Worm (Caenorhabditis elegans): ENCODE measurements around the gene F15B9.10.
A peak's percentile ranks its signal among the peaks of the same experiment; 100 is the strongest.

F15B9.10 gene

ce11 chrV:13046125-13047123, 37.7 kb upstream of the F15B9.10 start:
- TF ChIP-seq nhr-12 (tag; optimal IDR thresholded peaks at IDR 0.05) = no peak
- TF ChIP-seq nhr-67 (tag; optimal IDR thresholded peaks at IDR 0.05) = no peak
- peak; percentile 59 for TF ChIP-seq nhr-43 (tag; optimal IDR thresholded peaks at IDR 0.05; ENCODE audit: poor library complexity, severe bottlenecking)
- peak; percentile 78 for TF ChIP-seq elt-2 (tag; optimal IDR thresholded peaks at IDR 0.05)
- no peak for TF ChIP-seq egl-27 (tag; optimal IDR thresholded peaks at IDR 0.05)
- TF ChIP-seq ceh-28 (tag; optimal IDR thresholded peaks at IDR 0.05) = no peak
- peak; percentile 31 for TF ChIP-seq nhr-25 (tag; optimal IDR thresholded peaks at IDR 0.05)
- peak; percentile 3 for TF ChIP-seq pha-4 (tag; optimal IDR thresholded peaks at IDR 0.05)
- TF ChIP-seq ama-1 (optimal IDR thresholded peaks at IDR 0.05) = no peak
- peak; percentile 36 for TF ChIP-seq nhr-23 (tag; optimal IDR thresholded peaks at IDR 0.05)
- peak; percentile 46 for TF ChIP-seq pqm-1 (tag; optimal IDR thresholded peaks at IDR 0.05)
- no peak for TF ChIP-seq lin-15B (tag; optimal IDR thresholded peaks at IDR 0.05)
- TF ChIP-seq mml-1 (tag; optimal IDR thresholded peaks at IDR 0.05) = no peak
- no peak for TF ChIP-seq elt-1 (tag; optimal IDR thresholded peaks at IDR 0.05)

ce11 chrV:13045017-13045416, 36.3 kb upstream of the F15B9.10 start:
- TF ChIP-seq ama-1 (optimal IDR thresholded peaks at IDR 0.05) (peak; percentile 9), ZK546.5 (tag; optimal IDR thresholded peaks at IDR 0.05) (no peak), mdl-1 (tag; optimal IDR thresholded peaks at IDR 0.05) (no peak)

ce11 chrV:13043832-13044521, 35.3 kb upstream of the F15B9.10 start:
- TF ChIP-seq ama-1 (optimal IDR thresholded peaks at IDR 0.05) (no peak), pha-4 (tag; optimal IDR thresholded peaks at IDR 0.05) (peak; percentile 18), lin-39 (tag; optimal IDR thresholded peaks at IDR 0.05) (no peak), elt-2 (tag; optimal IDR thresholded peaks at IDR 0.05) (peak; percentile 77), pqm-1 (tag; optimal IDR thresholded peaks at IDR 0.05) (peak; percentile 62)

- no peak for TF ChIP-seq daf-12 (tag; optimal IDR thresholded peaks at IDR 0.05)
- TF ChIP-seq eor-1 (tag; optimal IDR thresholded peaks at IDR 0.05) = no peak
- TF ChIP-seq nhr-76 (tag; optimal IDR thresholded peaks at IDR 0.05) = no peak
- TF ChIP-seq ama-1 (optimal IDR thresholded peaks at IDR 0.05) = peak; percentile 62
- TF ChIP-seq nhr-11 (tag; optimal IDR thresholded peaks at IDR 0.05) = no peak
- TF ChIP-seq lsy-12 (tag; optimal IDR thresholded peaks at IDR 0.05) = no peak
- no peak for TF ChIP-seq ceh-82 (tag; optimal IDR thresholded peaks at IDR 0.05)
- no peak for TF ChIP-seq snpc-4 (tag; optimal IDR thresholded peaks at IDR 0.05)
- no peak for TF ChIP-seq sea-2 (GFP tag; optimal IDR thresholded peaks at IDR 0.05)
- no peak for TF ChIP-seq fos-1 (tag; optimal IDR thresholded peaks at IDR 0.05)
- TF ChIP-seq nhr-237 (tag; optimal IDR thresholded peaks at IDR 0.05) = no peak
- peak; percentile 20 for TF ChIP-seq unc-62 (GFP tag; optimal IDR thresholded peaks at IDR 0.05)
- no peak for TF ChIP-seq nhr-43 (tag; optimal IDR thresholded peaks at IDR 0.05; ENCODE audit: poor library complexity, severe bottlenecking)
- TF ChIP-seq pha-4 (tag; optimal IDR thresholded peaks at IDR 0.05) = peak; percentile 14
- peak; percentile 94 for TF ChIP-seq elt-2 (tag; optimal IDR thresholded peaks at IDR 0.05)
- no peak for TF ChIP-seq ztf-11 (tag; optimal IDR thresholded peaks at IDR 0.05)
- no peak for TF ChIP-seq R02D3.7 (tag; optimal IDR thresholded peaks at IDR 0.05)
- TF ChIP-seq tbx-2 (tag; optimal IDR thresholded peaks at IDR 0.05) = no peak
- no peak for TF ChIP-seq ztf-4 (tag; optimal IDR thresholded peaks at IDR 0.05)
- peak; percentile 37 for TF ChIP-seq jun-1 (tag; optimal IDR thresholded peaks at IDR 0.05)
- TF ChIP-seq pqm-1 (tag; optimal IDR thresholded peaks at IDR 0.05) = peak; percentile 89
- TF ChIP-seq egl-5 (tag; optimal IDR thresholded peaks at IDR 0.05) = no peak
- TF ChIP-seq nhr-67 (tag; optimal IDR thresholded peaks at IDR 0.05) = no peak
These were observed 34.6 kb upstream of the F15B9.10 start, which contains the start of gene lap-2 for ce11 chrV:13043195-13043762. Gene lap-2 (plus strand): TSS chrV:13043712.

All from whole organism, L3 larva.